Fruit fly (Drosophila melanogaster) whole organism, embryonic: ENCODE measurements around the gene Polr1D.

Experiments used
- CG11398 ChIP-seq: fragments of 200-800 bp; sonication (Bioruptor generic); optimal IDR thresholded peaks from 2 replicates; lab custom pipeline; 2016; ENCODE audit warnings: missing biosample characterization, missing genetic modification characterization
- CG11504 ChIP-seq: fragments of 200-800 bp; sonication (Bioruptor generic); optimal IDR thresholded peaks from 3 replicates; lab custom pipeline; 2019; ENCODE audit warnings: missing biosample characterization, mild to moderate bottlenecking, missing genetic modification characterization, moderate library complexity
- CG12236 ChIP-seq: fragments of 200-800 bp; sonication (Bioruptor generic); optimal IDR thresholded peaks from 2 replicates; lab custom pipeline; 2016; ENCODE audit warnings: missing biosample characterization, missing genetic modification characterization
- CG12391 ChIP-seq: fragments of 200-800 bp; sonication (Bioruptor generic); optimal IDR thresholded peaks from 3 replicates; lab custom pipeline; 2018; ENCODE audit warnings: missing biosample characterization, mild to moderate bottlenecking, missing genetic modification characterization, moderate library complexity
- CG13775 ChIP-seq: fragments of 200-800 bp; sonication (Bioruptor generic); optimal IDR thresholded peaks from 3 replicates; lab custom pipeline; 2017; ENCODE audit warnings: missing biosample characterization, mild to moderate bottlenecking, missing genetic modification characterization
- CG14710 ChIP-seq: fragments of 200-800 bp; sonication (Bioruptor generic); optimal IDR thresholded peaks from 3 replicates; lab custom pipeline; 2019; ENCODE audit warnings: missing biosample characterization, mild to moderate bottlenecking, missing genetic modification characterization, moderate library complexity
- CG15073 ChIP-seq: fragments of 200-800 bp; sonication (Bioruptor generic); optimal IDR thresholded peaks from 2 replicates; lab custom pipeline; 2016; ENCODE audit warnings: missing biosample characterization, missing genetic modification characterization
- CG15269 ChIP-seq: fragments of 200-800 bp; sonication (Bioruptor generic); optimal IDR thresholded peaks from 2 replicates; lab custom pipeline; 2018; ENCODE audit warnings: missing biosample characterization, mild to moderate bottlenecking, missing genetic modification characterization, moderate library complexity
- CG1602 ChIP-seq: fragments of 200-800 bp; sonication (Bioruptor generic); optimal IDR thresholded peaks from 3 replicates; lab custom pipeline; 2016; ENCODE audit warnings: missing biosample characterization, missing genetic modification characterization
- CG18764 ChIP-seq: fragments of 200-800 bp; sonication (Bioruptor generic); optimal IDR thresholded peaks from 3 replicates; lab custom pipeline; 2016; ENCODE audit warnings: missing biosample characterization, missing genetic modification characterization
- CG2199 ChIP-seq: fragments of 200-800 bp; sonication (Bioruptor generic); IDR thresholded peaks from 3 replicates; pipeline ENCODE4 v1.3.6; 2022; ENCODE audit warnings: missing biosample characterization, missing genetic modification characterization
- CG2712 ChIP-seq: fragments of 200-800 bp; optimal IDR thresholded peaks from 3 replicates; lab custom pipeline; 2019; ENCODE audit warnings: missing biosample characterization, mild to moderate bottlenecking, missing genetic modification characterization, moderate library complexity
- CG2875 ChIP-seq: fragments of 200-800 bp; sonication (Bioruptor generic); optimal IDR thresholded peaks from 2 replicates; lab custom pipeline; 2017; ENCODE audit warnings: missing biosample characterization, mild to moderate bottlenecking, missing genetic modification characterization, missing genetic modification reagents
- CG30403 ChIP-seq: fragments of 200-800 bp; sonication (Bioruptor generic); optimal IDR thresholded peaks from 3 replicates; lab custom pipeline; 2016; ENCODE audit warnings: missing biosample characterization, missing genetic modification characterization
- CG3163 ChIP-seq: fragments of 200-800 bp; sonication (Bioruptor generic); optimal IDR thresholded peaks from 3 replicates; lab custom pipeline; 2016; ENCODE audit warnings: missing biosample characterization, missing genetic modification characterization
- CG43689 ChIP-seq: fragments of 200-800 bp; sonication (Bioruptor generic); IDR thresholded peaks from 2 replicates; pipeline ENCODE4 v1.3.6; 2022; ENCODE audit warnings: missing biosample characterization, missing genetic modification characterization
- CG4404 ChIP-seq: fragments of 200-800 bp; sonication (Bioruptor generic); IDR thresholded peaks from 2 replicates; pipeline ENCODE4 v1.3.6; 2022; ENCODE audit warnings: missing biosample characterization, missing genetic modification characterization
- CG7556 ChIP-seq: fragments of 200-800 bp; sonication (Bioruptor generic); optimal IDR thresholded peaks from 2 replicates; lab custom pipeline; 2017; ENCODE audit warnings: missing biosample characterization, mild to moderate bottlenecking, missing genetic modification characterization
- CG7839 ChIP-seq: fragments of 200-800 bp; sonication (Bioruptor generic); optimal IDR thresholded peaks from 3 replicates; lab custom pipeline; 2018; ENCODE audit warnings: missing biosample characterization, mild to moderate bottlenecking, missing genetic modification characterization, moderate library complexity
- CG8924 ChIP-seq: fragments of 200-800 bp; optimal IDR thresholded peaks from 3 replicates; lab custom pipeline; 2019; ENCODE audit warnings: missing biosample characterization, mild to moderate bottlenecking, missing genetic modification characterization, moderate library complexity
- CG9727 ChIP-seq: fragments of 200-800 bp; sonication (Bioruptor generic); optimal IDR thresholded peaks from 3 replicates; lab custom pipeline; 2017; ENCODE audit warnings: missing biosample characterization, mild to moderate bottlenecking, missing genetic modification characterization
- CG9932 ChIP-seq: fragments of 200-800 bp; sonication (Bioruptor generic); IDR thresholded peaks from 2 replicates; pipeline ENCODE4 v1.3.6; 2022; ENCODE audit warnings: missing biosample characterization, missing genetic modification characterization
- Camta ChIP-seq: fragments of 200-800 bp; sonication (Bioruptor generic); optimal IDR thresholded peaks from 2 replicates; lab custom pipeline; 2016; ENCODE audit warnings: missing biosample characterization, missing genetic modification characterization
- D ChIP-seq, 2 experiments: fragments of 200-800 bp in 1 of 2; fragments of >200 bp in 1 of 2; sonication (Bioruptor generic) in 1 of 2; optimal IDR thresholded peaks; 2 replicates in 1 of 2; 3 replicates in 1 of 2; lab custom pipeline; 2017; ENCODE audit warnings: mild to moderate bottlenecking in 1 of 2, missing biosample characterization in 1 of 2, missing genetic modification characterization in 1 of 2, missing genetic modification reagents in 1 of 2
- Dek ChIP-seq: fragments of 200-800 bp; sonication (Bioruptor generic); optimal IDR thresholded peaks from 3 replicates; lab custom pipeline; 2019; ENCODE audit warnings: missing biosample characterization, mild to moderate bottlenecking, missing genetic modification characterization, moderate library complexity
- Hr3 ChIP-seq: fragments of 200-800 bp; sonication (Bioruptor generic); optimal IDR thresholded peaks from 3 replicates; lab custom pipeline; 2016; ENCODE audit warnings: missing biosample characterization, missing genetic modification characterization
- Optix ChIP-seq: fragments of 200-800 bp; sonication (Bioruptor generic); IDR thresholded peaks from 3 replicates; pipeline ENCODE4 v1.3.6; 2022; ENCODE audit warnings: missing biosample characterization, missing genetic modification characterization
- Pdp1 ChIP-seq, 2 experiments: fragments of 200-800 bp; sonication (Bioruptor generic); optimal IDR thresholded peaks; 3 replicates each; lab custom pipeline; 2016; ENCODE audit warnings: missing biosample characterization in 2 of 2, missing genetic modification characterization in 2 of 2, mild to moderate bottlenecking in 1 of 2, moderate library complexity in 1 of 2
- Sin3A ChIP-seq: fragments of >200 bp; optimal IDR thresholded peaks from 2 replicates; lab custom pipeline; 2018
- Six4 ChIP-seq: fragments of 200-800 bp; sonication (Bioruptor generic); optimal IDR thresholded peaks from 2 replicates; lab custom pipeline; 2016; ENCODE audit warnings: missing biosample characterization, missing genetic modification characterization
- ac ChIP-seq: fragments of 200-800 bp; sonication (Bioruptor generic); optimal IDR thresholded peaks from 3 replicates; lab custom pipeline; 2017; ENCODE audit warnings: missing biosample characterization, mild to moderate bottlenecking, missing genetic modification characterization
- az2 ChIP-seq: fragments of 200-800 bp; sonication (Bioruptor generic); optimal IDR thresholded peaks from 3 replicates; lab custom pipeline; 2016; ENCODE audit warnings: missing biosample characterization, missing genetic modification characterization
- cad ChIP-seq: fragments of >200 bp; optimal IDR thresholded peaks from 2 replicates; lab custom pipeline; 2017; ENCODE audit warnings: missing biosample characterization, missing genetic modification characterization
- chif ChIP-seq, 2 experiments: fragments of 200-800 bp; sonication (Bioruptor generic); optimal IDR thresholded peaks; 3 replicates each; lab custom pipeline; 2016; ENCODE audit warnings: missing biosample characterization in 2 of 2, missing genetic modification characterization in 2 of 2
- croc ChIP-seq: fragments of 200-800 bp; sonication (Bioruptor generic); conservative IDR thresholded peaks from 3 replicates; pipeline ENCODE4 v1.3.6; 2022; ENCODE audit warnings: missing biosample characterization, missing genetic modification characterization
- crol ChIP-seq: fragments of 200-800 bp; sonication (Bioruptor generic); IDR thresholded peaks from 2 replicates; pipeline ENCODE4 v1.3.6; 2022; ENCODE audit warnings: missing biosample characterization, missing genetic modification characterization
- esg ChIP-seq: fragments of 200-800 bp; sonication (Bioruptor generic); conservative IDR thresholded peaks from 2 replicates; pipeline ENCODE4 v1.3.6; 2022; ENCODE audit warnings: missing biosample characterization, missing genetic modification characterization
- fd102C ChIP-seq: fragments of 200-800 bp; sonication (Bioruptor generic); optimal IDR thresholded peaks from 2 replicates; lab custom pipeline; 2018; ENCODE audit warnings: missing biosample characterization, mild to moderate bottlenecking, missing genetic modification characterization, moderate library complexity
- gcm ChIP-seq: fragments of 200-800 bp; sonication (Bioruptor generic); optimal IDR thresholded peaks from 2 replicates; lab custom pipeline; 2019; ENCODE audit warnings: missing biosample characterization, mild to moderate bottlenecking, missing genetic modification characterization, moderate library complexity
- grau ChIP-seq: fragments of 200-800 bp; optimal IDR thresholded peaks from 3 replicates; lab custom pipeline; 2019; ENCODE audit warnings: missing biosample characterization, mild to moderate bottlenecking, missing genetic modification characterization, moderate library complexity
- gsb ChIP-seq: fragments of 200-800 bp; sonication (Bioruptor generic); IDR thresholded peaks from 2 replicates; pipeline ENCODE4 v1.3.6; 2022; ENCODE audit warnings: missing biosample characterization, missing genetic modification characterization
- maf-S ChIP-seq: fragments of 200-800 bp; sonication (Bioruptor generic); optimal IDR thresholded peaks from 2 replicates; lab custom pipeline; 2016; ENCODE audit warnings: missing biosample characterization, missing genetic modification characterization
- nmo ChIP-seq: fragments of 200-800 bp; sonication (Bioruptor generic); optimal IDR thresholded peaks from 2 replicates; lab custom pipeline; 2018; ENCODE audit warnings: missing biosample characterization, mild to moderate bottlenecking, missing genetic modification characterization, moderate library complexity
- phol ChIP-seq: fragments of 200-800 bp; sonication (Bioruptor generic); optimal IDR thresholded peaks from 3 replicates; lab custom pipeline; 2018; ENCODE audit warnings: missing biosample characterization, mild to moderate bottlenecking, missing genetic modification characterization, moderate library complexity
- psq ChIP-seq: fragments of 200-800 bp; sonication (Bioruptor generic); optimal IDR thresholded peaks from 2 replicates; lab custom pipeline; 2017; ENCODE audit warnings: missing biosample characterization, missing genetic modification characterization
- row ChIP-seq: fragments of 200-800 bp; sonication (Bioruptor generic); IDR thresholded peaks from 3 replicates; pipeline ENCODE4 v1.3.6; 2022; ENCODE audit warnings: missing biosample characterization, missing genetic modification characterization
- sens ChIP-seq: fragments of 200-800 bp; sonication (Bioruptor generic); peaks from one replicate; lab custom pipeline; 2016; ENCODE audit warnings: missing biosample characterization, missing genetic modification characterization
- sisA ChIP-seq: fragments of 200-800 bp; sonication (Bioruptor generic); IDR thresholded peaks from 2 replicates; pipeline ENCODE4 v1.3.6; 2022; ENCODE audit warnings: missing biosample characterization, missing genetic modification characterization
- so ChIP-seq: fragments of 200-800 bp; sonication (Bioruptor generic); IDR thresholded peaks from 3 replicates; pipeline ENCODE4 v1.3.6; 2022; ENCODE audit warnings: missing biosample characterization, missing genetic modification characterization
- zen ChIP-seq: fragments of 200-800 bp; sonication (Bioruptor generic); optimal IDR thresholded peaks from 3 replicates; lab custom pipeline; 2018; ENCODE audit warnings: missing biosample characterization, mild to moderate bottlenecking, missing genetic modification characterization, moderate library complexity
- zf30C ChIP-seq: fragments of 200-800 bp; sonication (Bioruptor generic); optimal IDR thresholded peaks from 3 replicates; lab custom pipeline; 2018; ENCODE audit warnings: missing biosample characterization, mild to moderate bottlenecking, missing genetic modification characterization

Polr1D gene

dm6 chr2L:19136735-19137134, 1.7 kb upstream of the Polr1D start (continued):
- peak; percentile 25 for TF ChIP-seq CG2875 (GFP tag; lab: Kevin White, UChicago)
- TF ChIP-seq Camta: peak; percentile 8
- TF ChIP-seq zen (tag; lab: Kevin White, UChicago): peak; percentile 45
- TF ChIP-seq CG13775 (GFP tag; lab: Kevin White, UChicago): peak; percentile 33
- TF ChIP-seq az2 (GFP tag; lab: Kevin White, UChicago): peak; percentile 36
- peak; percentile 21 for TF ChIP-seq cad
- TF ChIP-seq so (GFP tag; lab: Robert Waterston, UW): no peak
- no peak for TF ChIP-seq maf-S (GFP tag; lab: Kevin White, UChicago)
- no peak for TF ChIP-seq CG43689
- no peak for TF ChIP-seq CG15269 (tag; lab: Kevin White, UChicago)
- TF ChIP-seq CG4404 (GFP tag; lab: Robert Waterston, UW): peak; percentile 50; the same call in 1 of the 2 replicates
- peak; percentile 60 for TF ChIP-seq phol (tag; lab: Kevin White, UChicago)
- peak; percentile 44 for TF ChIP-seq fd102C (GFP tag; lab: Kevin White, UChicago)
- no peak for TF ChIP-seq sisA (GFP tag; lab: Robert Waterston, UW)
- TF ChIP-seq Six4: peak; percentile 40
- TF ChIP-seq sens (GFP tag; lab: Kevin White, UChicago): peak; percentile 83
- peak; percentile 40; the same call in 1 of the 3 replicates for TF ChIP-seq row (GFP tag; lab: Robert Waterston, UW)
- TF ChIP-seq CG2712 (tag; lab: Kevin White, UChicago): peak; percentile 71
- TF ChIP-seq CG1602: peak; percentile 31
- TF ChIP-seq croc (GFP tag; lab: Robert Waterston, UW): peak; percentile 22; the same call in 1 of the 3 replicates
- peak; percentile 57 for TF ChIP-seq CG14710 (tag; lab: Kevin White, UChicago)
- TF ChIP-seq CG12236: no peak
- peak; percentile 61 for TF ChIP-seq CG12391 (tag; lab: Kevin White, UChicago)
- TF ChIP-seq esg (GFP tag; lab: Robert Waterston, UW): no peak
- TF ChIP-seq zf30C (GFP tag; lab: Kevin White, UChicago): peak; percentile 96
- TF ChIP-seq CG9727 (GFP tag; lab: Kevin White, UChicago): peak; percentile 71
- TF ChIP-seq CG9932 (GFP tag; lab: Robert Waterston, UW): no peak
- TF ChIP-seq CG30403 (GFP tag; lab: Kevin White, UChicago): peak; percentile 2
- peak; percentile 44 for TF ChIP-seq ac (GFP tag; lab: Kevin White, UChicago)
- peak; percentile 34 for TF ChIP-seq CG7556 (GFP tag; lab: Kevin White, UChicago)
- TF ChIP-seq gsb: no peak
- peak; percentile 21 for TF ChIP-seq CG7839 (tag; lab: Kevin White, UChicago)
- peak; percentile 0 for TF ChIP-seq CG11504 (tag; lab: Kevin White, UChicago)
- TF ChIP-seq Pdp1 (GFP tag; optimal IDR thresholded peaks at IDR 0.05; lab: Kevin White, UChicago): peak in 1 of 2 experiments; percentile 14
- peak; percentile 7 for TF ChIP-seq Hr3 (GFP tag; lab: Kevin White, UChicago)
- peak; percentile 86 for TF ChIP-seq crol (GFP tag; lab: Robert Waterston, UW)
- peak; percentile 36 for TF ChIP-seq CG15073 (GFP tag; lab: Kevin White, UChicago)
- TF ChIP-seq psq: peak; percentile 71
- peak; percentile 22 for TF ChIP-seq grau (tag; lab: Kevin White, UChicago)
- TF ChIP-seq D (optimal IDR thresholded peaks at IDR 0.05; lab: Kevin White, UChicago): no peak
- TF ChIP-seq D (GFP tag; optimal IDR thresholded peaks at IDR 0.05; lab: Kevin White, UChicago): peak; percentile 3
- no peak for TF ChIP-seq CG3163 (GFP tag; lab: Kevin White, UChicago)
- TF ChIP-seq Sin3A (lab: Kevin White, UChicago): no peak
- TF ChIP-seq Optix: no peak
- peak in 1 of 2 experiments; percentile 67 for TF ChIP-seq chif (GFP tag; optimal IDR thresholded peaks at IDR 0.05; lab: Kevin White, UChicago)
- TF ChIP-seq Dek (tag; lab: Kevin White, UChicago): no peak
- TF ChIP-seq CG18764 (GFP tag; lab: Kevin White, UChicago): no peak
- no peak for TF ChIP-seq CG11398 (GFP tag; lab: Kevin White, UChicago)
- TF ChIP-seq CG8924: peak; percentile 39
- 0 out of 3 replicates have a peak, but pooled peaks have one; percentile 47 for TF ChIP-seq CG2199
- peak; percentile 51 for TF ChIP-seq nmo (GFP tag; lab: Kevin White, UChicago)
- TF ChIP-seq gcm: peak; percentile 55
